Worm (Caenorhabditis elegans): ENCODE data around the gene cTel55X.1.

cTel55X.1 gene

DNA sequence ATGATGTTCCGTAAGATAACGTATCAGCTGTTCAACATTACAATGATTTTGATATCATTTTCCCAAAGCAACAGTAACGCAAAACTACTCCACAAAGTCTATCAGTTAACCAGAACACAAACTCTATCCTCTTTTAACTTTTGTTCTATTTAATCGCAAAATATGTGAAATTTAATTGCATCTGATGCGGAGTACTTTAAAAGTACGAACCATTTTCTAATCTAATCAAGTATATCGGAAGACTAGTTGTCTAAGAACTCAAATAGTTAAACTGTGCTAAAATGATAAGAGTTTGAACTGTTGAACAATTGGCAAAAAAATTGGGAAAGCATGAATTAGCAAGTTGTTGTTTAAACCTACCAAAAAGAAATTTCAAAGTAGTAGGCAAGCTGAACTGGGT, 33.2 kb upstream of the cTel55X.1 start:
- TF ChIP-seq hmg-4 (GFP tag; optimal IDR thresholded peaks at IDR 0.05), result no peak
- TF ChIP-seq pes-1 (GFP tag; IDR thresholded peaks at IDR 0.05), result no peak
- TF ChIP-seq ceh-36 (tag; optimal IDR thresholded peaks at IDR 0.05), result no peak
- TF ChIP-seq tbx-37 (GFP tag; conservative IDR thresholded peaks at IDR 0.05), result no peak
- TF ChIP-seq scrt-1 (GFP tag; IDR thresholded peaks at IDR 0.05), result no peak
- no peak for TF ChIP-seq ama-1 (optimal IDR thresholded peaks at IDR 0.05)
- TF ChIP-seq tbx-11 (GFP tag; IDR thresholded peaks at IDR 0.05), result no peak
- TF ChIP-seq F13C5.2 (tag; optimal IDR thresholded peaks at IDR 0.05), result no peak
- no peak for TF ChIP-seq flt-1 (GFP tag; IDR thresholded peaks at IDR 0.05)
- TF ChIP-seq aly-1 (tag; optimal IDR thresholded peaks at IDR 0.05), result no peak
- no peak for TF ChIP-seq B0310.2 (tag; optimal IDR thresholded peaks at IDR 0.05)
- TF ChIP-seq hmbx-1 (tag; optimal IDR thresholded peaks at IDR 0.05), result no peak
- no peak for TF ChIP-seq tra-4 (tag; optimal IDR thresholded peaks at IDR 0.05)
- no peak for TF ChIP-seq ets-7 (tag; optimal IDR thresholded peaks at IDR 0.05)
- no peak for TF ChIP-seq ceh-13 (GFP tag; optimal IDR thresholded peaks at IDR 0.05)
- TF ChIP-seq sea-1 (GFP tag; conservative IDR thresholded peaks at IDR 0.05), result no peak
- no peak for TF ChIP-seq hnd-1 (tag; optimal IDR thresholded peaks at IDR 0.05)

- TF ChIP-seq ets-7 (tag; optimal IDR thresholded peaks at IDR 0.05) (no peak), hnd-1 (tag; optimal IDR thresholded peaks at IDR 0.05) (no peak), ceh-13 (GFP tag; optimal IDR thresholded peaks at IDR 0.05) (no peak), hmbx-1 (tag; optimal IDR thresholded peaks at IDR 0.05) (no peak), tra-4 (tag; optimal IDR thresholded peaks at IDR 0.05) (no peak), F13C5.2 (tag; optimal IDR thresholded peaks at IDR 0.05) (no peak), aly-1 (tag; optimal IDR thresholded peaks at IDR 0.05) (no peak), ceh-36 (tag; optimal IDR thresholded peaks at IDR 0.05) (no peak), hmg-4 (GFP tag; optimal IDR thresholded peaks at IDR 0.05) (no peak)
Measured at ce11 chrX:17682280-17682679, 32.5 kb upstream of the cTel55X.1 start.

DNA sequence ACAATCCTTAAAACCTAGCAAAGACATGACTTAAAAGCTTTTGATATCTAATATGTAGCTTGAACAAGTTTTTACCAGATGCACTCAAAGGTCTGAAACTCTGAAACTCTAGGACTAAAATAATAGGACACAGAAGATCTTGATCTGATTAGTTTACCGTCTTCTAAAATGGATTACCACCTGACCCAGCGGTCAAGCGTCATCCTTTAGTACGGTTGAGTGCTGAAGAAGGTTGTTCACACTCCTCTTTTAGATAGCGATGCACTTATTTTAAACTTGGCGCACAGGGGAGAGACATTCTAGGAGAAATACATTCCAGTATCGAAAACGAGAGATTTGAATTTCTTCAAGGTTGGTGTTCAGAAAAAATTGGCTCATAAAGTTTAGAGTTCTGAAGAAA, 31.1 kb upstream of the cTel55X.1 start:
- TF ChIP-seq scrt-1 (GFP tag; IDR thresholded peaks at IDR 0.05) (no peak), ceh-13 (GFP tag; optimal IDR thresholded peaks at IDR 0.05) (no peak), flt-1 (GFP tag; IDR thresholded peaks at IDR 0.05) (no peak), hnd-1 (tag; optimal IDR thresholded peaks at IDR 0.05) (no peak), sea-1 (GFP tag; conservative IDR thresholded peaks at IDR 0.05) (no peak), hmg-4 (GFP tag; optimal IDR thresholded peaks at IDR 0.05) (no peak), hmbx-1 (tag; optimal IDR thresholded peaks at IDR 0.05) (no peak), pes-1 (GFP tag; IDR thresholded peaks at IDR 0.05) (no peak), B0310.2 (tag; optimal IDR thresholded peaks at IDR 0.05) (no peak), aly-1 (tag; optimal IDR thresholded peaks at IDR 0.05) (no peak), tbx-37 (GFP tag; conservative IDR thresholded peaks at IDR 0.05) (no peak)

- TF ChIP-seq sea-1 (GFP tag; conservative IDR thresholded peaks at IDR 0.05), result no peak
- TF ChIP-seq hmbx-1 (tag; optimal IDR thresholded peaks at IDR 0.05), result no peak
- no peak for TF ChIP-seq hnd-1 (tag; optimal IDR thresholded peaks at IDR 0.05)
- no peak for TF ChIP-seq ceh-13 (GFP tag; optimal IDR thresholded peaks at IDR 0.05)
- no peak for TF ChIP-seq pes-1 (GFP tag; IDR thresholded peaks at IDR 0.05)
- no peak for TF ChIP-seq ama-1 (optimal IDR thresholded peaks at IDR 0.05)
- TF ChIP-seq ets-7 (tag; optimal IDR thresholded peaks at IDR 0.05), result no peak
- no peak for TF ChIP-seq hmg-4 (GFP tag; optimal IDR thresholded peaks at IDR 0.05)
- TF ChIP-seq F13C5.2 (tag; optimal IDR thresholded peaks at IDR 0.05), result no peak
- no peak for TF ChIP-seq scrt-1 (GFP tag; IDR thresholded peaks at IDR 0.05)
- TF ChIP-seq flt-1 (GFP tag; IDR thresholded peaks at IDR 0.05), result no peak
- TF ChIP-seq B0310.2 (tag; optimal IDR thresholded peaks at IDR 0.05), result no peak
- TF ChIP-seq tbx-37 (GFP tag; conservative IDR thresholded peaks at IDR 0.05), result no peak
- no peak for TF ChIP-seq tbx-11 (GFP tag; IDR thresholded peaks at IDR 0.05)
- TF ChIP-seq aly-1 (tag; optimal IDR thresholded peaks at IDR 0.05), result no peak
- TF ChIP-seq tra-4 (tag; optimal IDR thresholded peaks at IDR 0.05), result no peak
Measured at ce11 chrX:17684767-17685166, 30.0 kb upstream of the cTel55X.1 start, which contains the start of gene T23E7.6. T23E7.6 (minus strand) TSS chrX:17684811.

DNA sequence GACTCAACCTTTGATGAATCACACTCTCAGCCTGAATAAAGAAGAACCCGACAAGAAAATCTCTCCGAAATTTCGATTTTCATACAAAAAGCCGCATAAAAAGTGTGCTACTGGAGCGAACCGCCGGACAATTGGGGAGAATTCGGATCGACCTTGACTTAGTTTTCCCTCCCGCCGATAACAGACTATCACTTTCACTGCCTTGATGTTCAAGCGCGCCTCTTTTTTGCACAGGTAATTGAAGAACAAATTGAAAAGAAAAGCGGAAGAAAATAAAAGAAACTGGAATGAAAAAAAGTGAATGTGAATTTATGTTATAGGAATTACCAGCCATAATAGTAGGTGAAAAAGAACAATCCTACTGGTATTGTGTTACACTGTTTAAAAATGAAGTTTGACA, 28.8 kb upstream of the cTel55X.1 start:
- TF ChIP-seq ceh-13 (GFP tag; optimal IDR thresholded peaks at IDR 0.05), result no peak
- TF ChIP-seq aly-1 (tag; optimal IDR thresholded peaks at IDR 0.05), result no peak
- TF ChIP-seq ceh-36 (tag; optimal IDR thresholded peaks at IDR 0.05), result no peak
- TF ChIP-seq pes-1 (GFP tag; IDR thresholded peaks at IDR 0.05), result no peak
- no peak for TF ChIP-seq tbx-37 (GFP tag; conservative IDR thresholded peaks at IDR 0.05)
- no peak for TF ChIP-seq flt-1 (GFP tag; IDR thresholded peaks at IDR 0.05)
- no peak for TF ChIP-seq hnd-1 (tag; optimal IDR thresholded peaks at IDR 0.05)
- TF ChIP-seq B0310.2 (tag; optimal IDR thresholded peaks at IDR 0.05), result no peak

DNA sequence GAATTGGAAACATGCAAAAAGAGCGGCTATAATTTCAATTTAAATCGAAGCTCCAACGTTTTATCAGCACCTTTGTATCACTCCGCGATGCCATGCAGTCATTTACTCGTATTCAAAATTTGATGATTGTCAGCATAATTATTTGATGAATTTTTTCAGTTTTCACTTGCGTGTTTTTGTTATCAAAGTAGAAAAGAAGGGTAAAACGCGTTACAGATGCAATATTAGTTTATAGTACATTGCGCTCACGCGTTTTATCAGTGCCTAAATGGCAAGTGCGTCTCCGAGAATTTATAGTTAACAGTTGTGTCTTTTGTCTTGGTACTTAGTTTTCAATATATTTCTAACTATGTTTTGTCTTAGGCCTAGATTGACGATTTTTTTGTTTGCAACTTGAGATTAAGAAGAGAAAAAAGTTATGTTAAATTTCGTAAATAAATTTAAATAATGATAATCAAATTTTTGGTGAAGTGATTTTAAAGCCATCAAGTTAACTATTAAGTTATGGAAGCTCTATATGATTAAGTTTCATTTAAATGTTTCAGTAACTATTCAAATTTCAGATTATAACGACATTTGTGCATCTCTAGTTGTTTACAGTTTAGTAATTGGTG, 20.0 kb upstream of the cTel55X.1 start, which contains the start of gene cgt-2:
TSS of gene cgt-2 (plus strand) at position 564 of the 614 bp plus-strand sequence.
- TF ChIP-seq hmbx-1 (tag; optimal IDR thresholded peaks at IDR 0.05), result no peak
- no peak for TF ChIP-seq hnd-1 (tag; optimal IDR thresholded peaks at IDR 0.05)
- TF ChIP-seq ama-1 (optimal IDR thresholded peaks at IDR 0.05), result no peak
- TF ChIP-seq tbx-11 (GFP tag; IDR thresholded peaks at IDR 0.05), result no peak

- TF ChIP-seq hmbx-1 (tag; optimal IDR thresholded peaks at IDR 0.05) (no peak), F13C5.2 (tag; optimal IDR thresholded peaks at IDR 0.05) (no peak)
Measured at ce11 chrX:17702602-17703001, 12.2 kb upstream of the cTel55X.1 start.

- TF ChIP-seq flt-1 (GFP tag; IDR thresholded peaks at IDR 0.05), result no peak
- TF ChIP-seq ets-7 (tag; optimal IDR thresholded peaks at IDR 0.05), result no peak
- TF ChIP-seq ama-1 (optimal IDR thresholded peaks at IDR 0.05), result no peak
- no peak for TF ChIP-seq sea-1 (GFP tag; conservative IDR thresholded peaks at IDR 0.05)
- no peak for TF ChIP-seq tra-4 (tag; optimal IDR thresholded peaks at IDR 0.05)
- no peak for TF ChIP-seq F13C5.2 (tag; optimal IDR thresholded peaks at IDR 0.05)
- no peak for TF ChIP-seq ceh-36 (tag; optimal IDR thresholded peaks at IDR 0.05)
- no peak for TF ChIP-seq aly-1 (tag; optimal IDR thresholded peaks at IDR 0.05)
- TF ChIP-seq ceh-13 (GFP tag; optimal IDR thresholded peaks at IDR 0.05), result no peak
- no peak for TF ChIP-seq hnd-1 (tag; optimal IDR thresholded peaks at IDR 0.05)
- no peak for TF ChIP-seq hmbx-1 (tag; optimal IDR thresholded peaks at IDR 0.05)
- no peak for TF ChIP-seq tbx-37 (GFP tag; conservative IDR thresholded peaks at IDR 0.05)
- TF ChIP-seq hmg-4 (GFP tag; optimal IDR thresholded peaks at IDR 0.05), result no peak
- no peak for TF ChIP-seq pes-1 (GFP tag; IDR thresholded peaks at IDR 0.05)
- TF ChIP-seq tbx-11 (GFP tag; IDR thresholded peaks at IDR 0.05), result no peak
Measured at ce11 chrX:17711598-17711997, 3.2 kb upstream of the cTel55X.1 start, which contains the start of gene H11L12.1. H11L12.1 (minus strand) TSS chrX:17711698.
